Worm (Caenorhabditis elegans): ENCODE data around the gene comt-3.

Gene comt-3

ce11 chrV:2054254-2054653 lies 3.1 kb upstream of the comt-3 start:
- TF ChIP-seq fkh-10 (GFP tag; optimal IDR thresholded peaks at IDR 0.05) (no peak), blmp-1 (tag; optimal IDR thresholded peaks at IDR 0.05) (peak; percentile 55), C34B4.2 (tag; optimal IDR thresholded peaks at IDR 0.05) (no peak), elt-3 (tag; optimal IDR thresholded peaks at IDR 0.05) (no peak), elt-2 (tag; optimal IDR thresholded peaks at IDR 0.05) (no peak), nhr-77 (tag; optimal IDR thresholded peaks at IDR 0.05) (no peak), xbp-1 (tag; optimal IDR thresholded peaks at IDR 0.05) (no peak), C04F5.9 (tag; optimal IDR thresholded peaks at IDR 0.05) (no peak), nhr-20 (tag; optimal IDR thresholded peaks at IDR 0.05) (peak; percentile 20), efl-1 (optimal IDR thresholded peaks at IDR 0.05) (peak in 1 of 2 experiments; percentile 0), efl-1 (GFP tag; optimal IDR thresholded peaks at IDR 0.05 in 1 of 2) (no peak)

ce11 chrV:2055765-2056504 lies 1.4 kb upstream of the comt-3 start:
- TF ChIP-seq nhr-85 (tag) (peak; percentile 56), fkh-8 (tag; optimal IDR thresholded peaks at IDR 0.05) (peak; percentile 15), irx-1 (tag; optimal IDR thresholded peaks at IDR 0.05) (no peak), nhr-12 (tag; optimal IDR thresholded peaks at IDR 0.05) (no peak), elt-2 (tag; optimal IDR thresholded peaks at IDR 0.05) (peak; percentile 12), ces-1 (GFP tag; optimal IDR thresholded peaks at IDR 0.05) (no peak), nhr-19 (GFP tag; conservative IDR thresholded peaks at IDR 0.05) (no peak), nhr-237 (tag; optimal IDR thresholded peaks at IDR 0.05) (no peak), ceh-63 (GFP tag; optimal IDR thresholded peaks at IDR 0.05) (no peak), ceh-88 (GFP tag; IDR thresholded peaks at IDR 0.05) (no peak), Y116A8C.19 (tag; optimal IDR thresholded peaks at IDR 0.05; ENCODE audit: borderline replicate concordance) (no peak), pag-3 (tag; optimal IDR thresholded peaks at IDR 0.05; ENCODE audit: borderline replicate concordance, insufficient read depth) (no peak), blmp-1 (tag; optimal IDR thresholded peaks at IDR 0.05) (peak; percentile 47), ztf-11 (tag; optimal IDR thresholded peaks at IDR 0.05) (no peak), grh-1 (GFP tag; IDR thresholded peaks at IDR 0.05) (no peak), aha-1 (tag; optimal IDR thresholded peaks at IDR 0.05) (no peak), ceh-8 (GFP tag; optimal IDR thresholded peaks at IDR 0.05) (no peak), unc-86 (tag; optimal IDR thresholded peaks at IDR 0.05) (no peak), xbp-1 (tag; optimal IDR thresholded peaks at IDR 0.05) (no peak), ets-5 (GFP tag; IDR thresholded peaks at IDR 0.05) (no peak), snpc-4 (tag; optimal IDR thresholded peaks at IDR 0.05) (no peak), swsn-7 (tag; optimal IDR thresholded peaks at IDR 0.05) (no peak), hlh-17 (GFP tag; optimal IDR thresholded peaks at IDR 0.05; ENCODE audit: borderline replicate concordance) (no peak), mdl-1 (tag; optimal IDR thresholded peaks at IDR 0.05) (no peak), elt-3 (tag; optimal IDR thresholded peaks at IDR 0.05) (no peak), ztf-4 (tag; optimal IDR thresholded peaks at IDR 0.05) (no peak), nhr-28 (tag; optimal IDR thresholded peaks at IDR 0.05) (no peak), C04F5.9 (tag; optimal IDR thresholded peaks at IDR 0.05) (no peak), unc-130 (tag; optimal IDR thresholded peaks at IDR 0.05) (no peak), dsc-1 (tag; optimal IDR thresholded peaks at IDR 0.05) (peak; percentile 15), ceh-90 (tag; optimal IDR thresholded peaks at IDR 0.05) (no peak), mep-1 (tag; optimal IDR thresholded peaks at IDR 0.05) (peak; percentile 17), lin-14 (GFP tag; optimal IDR thresholded peaks at IDR 0.05) (peak; percentile 87), mef-2 (tag; optimal IDR thresholded peaks at IDR 0.05) (no peak), lir-3 (tag; optimal IDR thresholded peaks at IDR 0.05; ENCODE audit: poor library complexity) (no peak), aly-2 (tag; optimal IDR thresholded peaks at IDR 0.05) (no peak), snu-23 (GFP tag; optimal IDR thresholded peaks at IDR 0.05) (peak; percentile 33), jun-1 (tag; optimal IDR thresholded peaks at IDR 0.05) (no peak), dpl-1 (GFP tag; optimal IDR thresholded peaks at IDR 0.05) (no peak), nhr-11 (tag; optimal IDR thresholded peaks at IDR 0.05) (no peak), skn-1 (tag; optimal IDR thresholded peaks at IDR 0.05) (no peak), egl-27 (tag; optimal IDR thresholded peaks at IDR 0.05) (no peak), unc-62 (GFP tag; optimal IDR thresholded peaks at IDR 0.05) (no peak), unc-98 (GFP tag; IDR thresholded peaks at IDR 0.05) (no peak)

Measured in whole organism, L1 larva.